Fruit fly (Drosophila melanogaster): ENCODE measurements around the gene tctn.

The tctn gene

dm6 chr2L:6178740-6179633, 48.5 kb upstream of the tctn start, which contains the start of gene smal (continued):
- TF ChIP-seq lab (GFP tag; optimal IDR thresholded peaks at IDR 0.05) (peak; percentile 45), CG14014 (GFP tag; IDR thresholded peaks at IDR 0.05) (no peak), CG42726 (GFP tag; IDR thresholded peaks at IDR 0.05; ENCODE audit: partially characterized antibody) (peak; percentile 65; the same call in 1 of the 2 replicates), vfl (GFP tag; optimal IDR thresholded peaks at IDR 0.05) (no peak), crc (GFP tag; optimal IDR thresholded peaks at IDR 0.05) (no peak), chn (GFP tag; optimal IDR thresholded peaks at IDR 0.05) (peak; percentile 42), chinmo (GFP tag; IDR thresholded peaks at IDR 0.05; ENCODE audit: partially characterized antibody) (peak; percentile 80), fd96Cb (tag; optimal IDR thresholded peaks at IDR 0.05) (no peak), CG6689 (GFP tag; IDR thresholded peaks at IDR 0.05) (no peak), Mrtf (GFP tag; IDR thresholded peaks at IDR 0.05) (0 out of 3 replicates have a peak, but pooled peaks have one; percentile 15), Scr (GFP tag; IDR thresholded peaks at IDR 0.05; ENCODE audit: partially characterized antibody) (peak; percentile 34; the same call in 1 of the 2 replicates), ro (GFP tag; IDR thresholded peaks at IDR 0.05) (no peak), corto (GFP tag; optimal IDR thresholded peaks at IDR 0.05) (no peak), Trl (optimal IDR thresholded peaks at IDR 0.05) (peak; percentile 70 to 88), Trl (GFP tag; optimal IDR thresholded peaks at IDR 0.05) (peak; percentile 36), grn (GFP tag; optimal IDR thresholded peaks at IDR 0.05) (peak; percentile 46), unc-4 (GFP tag; IDR thresholded peaks at IDR 0.05; ENCODE audit: partially characterized antibody) (no peak), CG10959 (GFP tag; IDR thresholded peaks at IDR 0.05) (no peak), CG4820 (GFP tag; optimal IDR thresholded peaks at IDR 0.05) (no peak), CG11504 (tag; optimal IDR thresholded peaks at IDR 0.05) (peak; percentile 9), Doc3 (GFP tag; IDR thresholded peaks at IDR 0.05; ENCODE audit: partially characterized antibody) (no peak), CG8924 (tag; optimal IDR thresholded peaks at IDR 0.05) (peak; percentile 22), danr (GFP tag; IDR thresholded peaks at IDR 0.05) (no peak), CG17328 (GFP tag; IDR thresholded peaks at IDR 0.05) (peak; percentile 28; the same call in 1 of the 2 replicates), CTCF (GFP tag; optimal IDR thresholded peaks at IDR 0.05) (no peak), CG15601 (tag; optimal IDR thresholded peaks at IDR 0.05) (peak; percentile 100), Med (GFP tag) (peak; percentile 89), jigr1 (GFP tag; IDR thresholded peaks at IDR 0.05) (no peak), Ets65A (GFP tag) (peak; percentile 32), bowl (GFP tag; IDR thresholded peaks at IDR 0.05) (no peak), seq (GFP tag; IDR thresholded peaks at IDR 0.05) (0 out of 2 replicates have a peak, but pooled peaks have one; percentile 17), CG6254 (GFP tag; optimal IDR thresholded peaks at IDR 0.05) (peak; percentile 7), HLH4C (GFP tag; IDR thresholded peaks at IDR 0.05; ENCODE audit: partially characterized antibody) (0 out of 3 replicates have a peak, but pooled peaks have one; percentile 38), CG15479 (GFP tag; optimal IDR thresholded peaks at IDR 0.05) (peak; percentile 91), CG6813 (GFP tag; optimal IDR thresholded peaks at IDR 0.05) (peak; percentile 45), cad (GFP tag; optimal IDR thresholded peaks at IDR 0.05) (no peak), insv (GFP tag; optimal IDR thresholded peaks at IDR 0.05) (peak in 1 of 2 experiments; percentile 35), amos (GFP tag; IDR thresholded peaks at IDR 0.05; ENCODE audit: partially characterized antibody) (peak; percentile 47), ftz-f1 (GFP tag; optimal IDR thresholded peaks at IDR 0.05) (peak; percentile 36), CG11085 (GFP tag; IDR thresholded peaks at IDR 0.05) (no peak), PHDP (tag; optimal IDR thresholded peaks at IDR 0.05) (peak; percentile 2), CG4707 (GFP tag; optimal IDR thresholded peaks at IDR 0.05) (peak; percentile 36), klu (GFP tag; IDR thresholded peaks at IDR 0.05) (no peak), sob (GFP tag; IDR thresholded peaks at IDR 0.05) (0 out of 2 replicates have a peak, but pooled peaks have one; percentile 18), chif (GFP tag; optimal IDR thresholded peaks at IDR 0.05) (peak in 1 of 2 experiments; percentile 50), Camta (GFP tag; optimal IDR thresholded peaks at IDR 0.05) (no peak), CG9727 (GFP tag; optimal IDR thresholded peaks at IDR 0.05) (no peak), CG11247 (GFP tag; IDR thresholded peaks at IDR 0.05) (peak; percentile 26; the same call in 1 of the 2 replicates)

Measured in whole organism, embryonic.